Worm (Caenorhabditis elegans) whole organism, L2 larva: ENCODE data around the gene R04A9.6.

Experiments
- R02D3.7 ChIP-seq: fragments of 150-350 bp; optimal IDR thresholded peaks from 2 replicates; lab custom pipeline; 2014; ENCODE audit warnings: missing biosample characterization, missing genetic modification characterization
- alr-1 ChIP-seq: fragments of 150-350 bp; optimal IDR thresholded peaks from 2 replicates; lab custom pipeline; 2014; ENCODE audit warnings: missing biosample characterization, missing genetic modification characterization
- fos-1 ChIP-seq: fragments of 150-350 bp; optimal IDR thresholded peaks from 2 replicates; lab custom pipeline; 2014; ENCODE audit warnings: missing biosample characterization, missing genetic modification characterization
- lsy-2 ChIP-seq, 2 experiments: fragments of 150-350 bp in 1 of 2; sonication (generic microtip) in 1 of 2; optimal IDR thresholded peaks; 2 replicates each; lab custom pipeline; 2014 to 2017; ENCODE audit warnings: missing biosample characterization in 2 of 2, missing genetic modification characterization in 2 of 2
- mab-5 ChIP-seq: fragments of 150-350 bp; optimal IDR thresholded peaks from 2 replicates; lab custom pipeline; 2014; ENCODE audit warnings: missing biosample characterization, missing genetic modification characterization
- ztf-4 ChIP-seq: fragments of 150-350 bp; optimal IDR thresholded peaks from 2 replicates; lab custom pipeline; 2014; ENCODE audit warnings: missing biosample characterization, missing genetic modification characterization

- TF ChIP-seq ztf-4 (no peak), mab-5 (no peak), fos-1 (no peak), lsy-2 (tag; optimal IDR thresholded peaks at IDR 0.05; lab: Kevin White, UChicago) (no peak), alr-1 (tag; lab: Kevin White, UChicago) (no peak), R02D3.7 (tag; lab: Kevin White, UChicago) (no peak)
Observed at ce11 chrX:357792-358191, 39.6 kb upstream of the R04A9.6 start, which contains the start of gene C04E7.1.
